Worm (Caenorhabditis elegans) whole organism, L4 larva: ENCODE results near the gene bca-1.

Source experiments
- D1046.2 ChIP-seq: fragments of 200-800 bp; sonication (Bioruptor generic); IDR thresholded peaks from 2 replicates; pipeline ENCODE4 v1.3.6; 2022; ENCODE audit warnings: missing genetic modification characterization, missing compliant biosample characterization
- F10B5.3 ChIP-seq: sonication (generic microtip); optimal IDR thresholded peaks from 2 replicates; lab custom pipeline; 2016; ENCODE audit warnings: mild to moderate bottlenecking, missing genetic modification characterization, missing compliant biosample characterization
- T20F7.1 ChIP-seq: fragments of 200-800 bp; sonication (Bioruptor generic); optimal IDR thresholded peaks from 2 replicates; lab custom pipeline; 2018; ENCODE audit warnings: mild to moderate bottlenecking, missing genetic modification characterization, missing compliant biosample characterization
- T26A8.4 ChIP-seq: fragments of 200-800 bp; sonication (Bioruptor generic); IDR thresholded peaks from 2 replicates; pipeline ENCODE4 v1.3.6; 2022; ENCODE audit warnings: missing genetic modification characterization, missing compliant biosample characterization
- Y105C5A.15 ChIP-seq: fragments of 200-800 bp; sonication (Bioruptor generic); IDR thresholded peaks from 2 replicates; pipeline ENCODE4 v1.3.6; 2022; ENCODE audit warnings: missing genetic modification characterization, missing compliant biosample characterization
- Y75B8A.6 ChIP-seq: fragments of 200-800 bp; sonication (Bioruptor generic); IDR thresholded peaks from 2 replicates; pipeline ENCODE4 v1.3.6; 2022; ENCODE audit warnings: missing genetic modification reagents, missing genetic modification characterization, missing compliant biosample characterization
- attf-4 ChIP-seq: sonication (generic microtip); optimal IDR thresholded peaks from 3 replicates; lab custom pipeline; 2017; ENCODE audit warnings: missing biosample characterization, missing genetic modification characterization
- ceh-62 ChIP-seq: sonication (generic microtip); optimal IDR thresholded peaks from 2 replicates; lab custom pipeline; 2017; ENCODE audit warnings: missing biosample characterization, missing genetic modification characterization
- ceh-82 ChIP-seq: sonication (generic microtip); optimal IDR thresholded peaks from 2 replicates; lab custom pipeline; 2017; ENCODE audit warnings: missing biosample characterization, missing genetic modification characterization
- ces-1 ChIP-seq: fragments of 150-350 bp; sonication (generic microtip); optimal IDR thresholded peaks from 4 replicates; lab custom pipeline; 2014; ENCODE audit warnings: missing biosample characterization, missing genetic modification reagents, missing genetic modification characterization
- daf-16 ChIP-seq, 3 experiments: sonication (generic microtip); optimal IDR thresholded peaks; 2 replicates each; lab custom pipeline; 2016 to 2017; ENCODE audit warnings: missing genetic modification characterization in 3 of 3, missing genetic modification reagents in 3 of 3, mild to moderate bottlenecking in 2 of 3, missing compliant biosample characterization in 2 of 3, missing biosample characterization in 1 of 3, moderate library complexity in 1 of 3
- daf-19 ChIP-seq: fragments of 200-800 bp; sonication (Bioruptor generic); conservative IDR thresholded peaks from 2 replicates; pipeline ENCODE4 v1.3.6; 2022; ENCODE audit warnings: missing genetic modification characterization, missing compliant biosample characterization
- daf-8 ChIP-seq: fragments of 200-800 bp; sonication (Bioruptor generic); IDR thresholded peaks from 2 replicates; pipeline ENCODE4 v1.3.6; 2022; ENCODE audit warnings: missing genetic modification characterization, missing compliant biosample characterization
- dmd-6 ChIP-seq: fragments of 200-800 bp; sonication (Bioruptor generic); IDR thresholded peaks from 2 replicates; pipeline ENCODE4 v1.3.6; 2022; ENCODE audit warnings: missing genetic modification reagents, missing genetic modification characterization, missing compliant biosample characterization
- dmd-8 ChIP-seq: fragments of 200-800 bp; sonication (Bioruptor generic); IDR thresholded peaks from 2 replicates; pipeline ENCODE4 v1.3.6; 2022; ENCODE audit warnings: missing genetic modification characterization, missing compliant biosample characterization
- duxl-1 ChIP-seq: sonication (generic microtip); optimal IDR thresholded peaks from 2 replicates; lab custom pipeline; 2016; ENCODE audit warnings: mild to moderate bottlenecking, missing genetic modification characterization, moderate library complexity, missing compliant biosample characterization; ENCODE audit not compliant: poor library complexity
- egl-43 ChIP-seq: fragments of 200-800 bp; sonication (Bioruptor generic); IDR thresholded peaks from 2 replicates; pipeline ENCODE4 v1.3.6; 2022; ENCODE audit warnings: missing genetic modification reagents, missing genetic modification characterization, missing compliant biosample characterization
- fos-1 ChIP-seq: fragments of 150-350 bp; optimal IDR thresholded peaks from 2 replicates; lab custom pipeline; 2014; ENCODE audit warnings: missing biosample characterization, missing genetic modification characterization
- gei-8 ChIP-seq: fragments of 200-800 bp; sonication (Bioruptor generic); optimal IDR thresholded peaks from 2 replicates; lab custom pipeline; 2018; ENCODE audit warnings: mild to moderate bottlenecking, missing genetic modification characterization, missing compliant biosample characterization
- hlh-11 ChIP-seq: fragments of 200-800 bp; sonication (Bioruptor generic); optimal IDR thresholded peaks from 2 replicates; lab custom pipeline; 2018; ENCODE audit warnings: mild to moderate bottlenecking, missing genetic modification characterization, missing compliant biosample characterization
- hlh-30 ChIP-seq: sonication (generic microtip); optimal IDR thresholded peaks from 2 replicates; lab custom pipeline; 2017; ENCODE audit warnings: antibody characterized with exemption, mild to moderate bottlenecking, missing genetic modification characterization, missing compliant biosample characterization; ENCODE audit not compliant: insufficient read depth
- hmg-1.1 ChIP-seq: fragments of 200-800 bp; sonication (Bioruptor generic); IDR thresholded peaks from 2 replicates; pipeline ENCODE4 v1.3.6; 2022; ENCODE audit warnings: missing genetic modification reagents, missing genetic modification characterization, missing compliant biosample characterization
- jun-1 ChIP-seq: fragments of 150-350 bp; optimal IDR thresholded peaks from 2 replicates; lab custom pipeline; 2014; ENCODE audit warnings: missing biosample characterization, missing genetic modification reagents, missing genetic modification characterization
- lin-13 ChIP-seq: fragments of 150-350 bp; optimal IDR thresholded peaks from 2 replicates; lab custom pipeline; 2014; ENCODE audit warnings: missing biosample characterization, missing genetic modification reagents, missing genetic modification characterization
- mdl-1 ChIP-seq, 2 experiments: fragments of 150-350 bp in 1 of 2; sonication (generic microtip) in 1 of 2; optimal IDR thresholded peaks; 2 replicates each; lab custom pipeline; 2014 to 2017; ENCODE audit warnings: missing biosample characterization in 2 of 2, missing genetic modification characterization in 2 of 2
- mxl-3 ChIP-seq: fragments of 200-800 bp; sonication (Bioruptor generic); optimal IDR thresholded peaks from 2 replicates; lab custom pipeline; 2018; ENCODE audit warnings: mild to moderate bottlenecking, missing genetic modification characterization, missing compliant biosample characterization
- nhr-102 ChIP-seq: sonication (generic microtip); optimal IDR thresholded peaks from 2 replicates; lab custom pipeline; 2016; ENCODE audit warnings: mild to moderate bottlenecking, missing genetic modification characterization, moderate library complexity, missing compliant biosample characterization
- nhr-111 ChIP-seq: fragments of 200-800 bp; sonication (Bioruptor generic); optimal IDR thresholded peaks from 2 replicates; lab custom pipeline; 2018; ENCODE audit warnings: mild to moderate bottlenecking, missing genetic modification characterization, missing compliant biosample characterization
- nhr-25 ChIP-seq: sonication (generic microtip); optimal IDR thresholded peaks from 2 replicates; lab custom pipeline; 2017; ENCODE audit warnings: missing genetic modification characterization, mild to moderate bottlenecking, missing compliant biosample characterization, antibody characterized with exemption, moderate library complexity, borderline replicate concordance; ENCODE audit not compliant: insufficient read depth
- nhr-28 ChIP-seq: fragments of 150-350 bp; optimal IDR thresholded peaks from 2 replicates; lab custom pipeline; 2014; ENCODE audit warnings: missing biosample characterization, missing genetic modification characterization
- nhr-41 ChIP-seq: fragments of 200-800 bp; sonication (Bioruptor generic); IDR thresholded peaks from 2 replicates; pipeline ENCODE4 v1.3.6; 2022; ENCODE audit warnings: missing genetic modification reagents, missing genetic modification characterization, missing compliant biosample characterization
- nhr-77 ChIP-seq: fragments of 150-350 bp; optimal IDR thresholded peaks from 2 replicates; lab custom pipeline; 2014; ENCODE audit warnings: missing biosample characterization, missing genetic modification characterization
- pha-4 ChIP-seq, 2 experiments: fragments of 150-350 bp in 1 of 2; fragments of 200-800 bp in 1 of 2; sonication (Bioruptor generic) in 1 of 2; IDR thresholded peaks in 1 of 2; optimal IDR thresholded peaks in 1 of 2; 2 replicates each; pipeline versions ENCODE4 v1.3.6 to Lab custom; 2014 to 2022; ENCODE audit warnings: missing genetic modification characterization in 2 of 2, missing genetic modification reagents in 2 of 2, missing biosample characterization in 1 of 2, missing compliant biosample characterization in 1 of 2
- php-3 ChIP-seq: fragments of 200-800 bp; sonication (Bioruptor generic); IDR thresholded peaks from 2 replicates; pipeline ENCODE4 v1.3.6; 2022; ENCODE audit warnings: missing genetic modification reagents, missing genetic modification characterization, missing compliant biosample characterization
- tag-97 ChIP-seq: fragments of 200-800 bp; sonication (Bioruptor generic); IDR thresholded peaks from 2 replicates; pipeline ENCODE4 v1.3.6; 2022; ENCODE audit warnings: missing genetic modification characterization, missing compliant biosample characterization
- unc-62 ChIP-seq, 3 experiments: fragments of 150-350 bp in 1 of 3; sonication (generic microtip); optimal IDR thresholded peaks in 2 of 3; peaks in 1 of 3; 1 replicate in 1 of 3; 2 replicates in 2 of 3; lab custom pipeline; 2014 to 2017; ENCODE audit warnings: missing biosample characterization in 3 of 3, missing genetic modification characterization in 3 of 3, missing genetic modification reagents in 3 of 3, missing genotype in 1 of 3
- zfp-2 ChIP-seq: sonication (generic microtip); optimal IDR thresholded peaks from 2 replicates; lab custom pipeline; 2016; ENCODE audit warnings: mild to moderate bottlenecking, missing genetic modification characterization, missing compliant biosample characterization

Gene bca-1

ce11 chrX:6169252-6169651, 35.3 kb downstream of the bca-1 start, which contains the start of gene T25B2.2 (continued):
- no peak for TF ChIP-seq duxl-1 (tag; lab: Kevin White, UChicago)
- TF ChIP-seq Y105C5A.15 (GFP tag; lab: Robert Waterston, UW) = no peak
- no peak for TF ChIP-seq Y75B8A.6 (GFP tag; lab: Robert Waterston, UW)
- TF ChIP-seq pha-4 (GFP tag; IDR thresholded peaks at IDR 0.05; lab: Robert Waterston, UW) = no peak
- no peak for TF ChIP-seq pha-4 (tag; optimal IDR thresholded peaks at IDR 0.05; lab: Kevin White, UChicago)
- TF ChIP-seq hmg-1.1 (GFP tag; lab: Robert Waterston, UW) = no peak
- TF ChIP-seq daf-8 (GFP tag; lab: Robert Waterston, UW) = no peak
- no peak for TF ChIP-seq ceh-82 (tag; lab: Kevin White, UChicago)
- no peak for TF ChIP-seq nhr-41
- no peak for TF ChIP-seq mdl-1 (tag; optimal IDR thresholded peaks at IDR 0.05; lab: Kevin White, UChicago)
- TF ChIP-seq dmd-6 = peak; percentile 75
- TF ChIP-seq lin-13 (GFP tag; lab: Kevin White, UChicago) = no peak
- no peak for TF ChIP-seq attf-4 (tag; lab: Kevin White, UChicago)
- TF ChIP-seq T20F7.1 (GFP tag; lab: Kevin White, UChicago) = no peak
- no peak for TF ChIP-seq daf-16 (GFP tag; optimal IDR thresholded peaks at IDR 0.05; lab: Kevin White, UChicago)
- TF ChIP-seq daf-16 (tag; optimal IDR thresholded peaks at IDR 0.05; lab: Kevin White, UChicago) = peak; percentile 80
- peak; percentile 93 for TF ChIP-seq php-3 (GFP tag; lab: Robert Waterston, UW)
- no peak for TF ChIP-seq nhr-25 (tag; lab: Kevin White, UChicago)
- TF ChIP-seq ceh-62 (tag; lab: Kevin White, UChicago) = no peak
- no peak for TF ChIP-seq dmd-8 (GFP tag; lab: Robert Waterston, UW)
- no peak for TF ChIP-seq F10B5.3
- no peak for TF ChIP-seq fos-1 (tag; lab: Kevin White, UChicago)
- TF ChIP-seq mxl-3 = no peak
- no peak for TF ChIP-seq zfp-2 (tag; lab: Kevin White, UChicago)
- TF ChIP-seq nhr-111 (GFP tag; lab: Kevin White, UChicago) = no peak
- TF ChIP-seq hlh-30 (tag; lab: Kevin White, UChicago) = peak; percentile 29
- peak; percentile 60 for TF ChIP-seq hlh-11 (tag; lab: Kevin White, UChicago)
- TF ChIP-seq gei-8 (GFP tag; lab: Kevin White, UChicago) = no peak
- TF ChIP-seq D1046.2 (GFP tag; lab: Robert Waterston, UW) = no peak
- TF ChIP-seq nhr-28 (tag; lab: Kevin White, UChicago) = peak; percentile 48
- no peak for TF ChIP-seq daf-19 (GFP tag; lab: Robert Waterston, UW)
- no peak for TF ChIP-seq tag-97 (GFP tag; lab: Robert Waterston, UW)
- TF ChIP-seq nhr-102 = no peak
- TF ChIP-seq ces-1 (GFP tag; lab: Kevin White, UChicago) = no peak
- no peak for TF ChIP-seq nhr-77 (tag; lab: Kevin White, UChicago)

- TF ChIP-seq daf-16 (GFP tag; optimal IDR thresholded peaks at IDR 0.05; lab: Kevin White, UChicago) (no peak), daf-16 (tag; optimal IDR thresholded peaks at IDR 0.05; lab: Kevin White, UChicago) (peak; percentile 17), T26A8.4 (no peak), unc-62 (GFP tag; optimal IDR thresholded peaks at IDR 0.05 in 1 of 2; lab: Kevin White, UChicago) (peak in 1 of 2 experiments; percentile 89), unc-62 (tag; optimal IDR thresholded peaks at IDR 0.05; lab: Kevin White, UChicago) (no peak), egl-43 (no peak), jun-1 (tag; lab: Kevin White, UChicago) (no peak), dmd-6 (peak; percentile 37)
- TF ChIP-seq, all 104 proteins: peak for 3
These were observed 37.2 kb downstream of the bca-1 start for ce11 chrX:6167376-6167775.
